Worm (Caenorhabditis elegans) whole organism, L2 larva: ENCODE results near the gene F54D8.6.
"Not testable (repeated sequence)": the region's sequence is repeated elsewhere in the genome, so short reads cannot be mapped to it uniquely, and the experiment has no call there.

ENCODE experiments used
- C34F6.9 ChIP-seq: fragments of 150-350 bp; optimal IDR thresholded peaks from 2 replicates; lab custom pipeline; 2014; ENCODE audit warnings: missing biosample characterization, missing genetic modification characterization
- F13H6.1 ChIP-seq: sonication (generic microtip); optimal IDR thresholded peaks from 2 replicates; lab custom pipeline; 2016; ENCODE audit warnings: missing genetic modification characterization, missing compliant biosample characterization
- R02D3.7 ChIP-seq: fragments of 150-350 bp; optimal IDR thresholded peaks from 2 replicates; lab custom pipeline; 2014; ENCODE audit warnings: missing biosample characterization, missing genetic modification characterization
- Y55F3AM.14 ChIP-seq: fragments of 200-800 bp; sonication (Bioruptor generic); optimal IDR thresholded peaks from 2 replicates; lab custom pipeline; 2018; ENCODE audit warnings: mild to moderate bottlenecking, missing genetic modification characterization, missing compliant biosample characterization
- ZK546.5 ChIP-seq: sonication (generic microtip); optimal IDR thresholded peaks from 2 replicates; lab custom pipeline; 2017; ENCODE audit warnings: missing biosample characterization, missing genetic modification characterization
- alr-1 ChIP-seq: fragments of 150-350 bp; optimal IDR thresholded peaks from 2 replicates; lab custom pipeline; 2014; ENCODE audit warnings: missing biosample characterization, missing genetic modification characterization
- aly-2 ChIP-seq: fragments of 150-350 bp; optimal IDR thresholded peaks from 2 replicates; lab custom pipeline; 2014; ENCODE audit warnings: missing biosample characterization, missing genetic modification characterization
- ama-1 ChIP-seq: fragments of 150-350 bp; optimal IDR thresholded peaks from 2 replicates; lab custom pipeline; 2018; ENCODE audit warnings: inconsistent platforms
- blmp-1 ChIP-seq: sonication (generic microtip); optimal IDR thresholded peaks from 2 replicates; lab custom pipeline; 2017; ENCODE audit warnings: missing genetic modification characterization, mild to moderate bottlenecking, missing compliant biosample characterization, antibody characterized with exemption, moderate library complexity; ENCODE audit not compliant: insufficient read depth
- ceh-16 ChIP-seq: fragments of 150-350 bp; optimal IDR thresholded peaks from 2 replicates; lab custom pipeline; 2014; ENCODE audit warnings: missing biosample characterization, missing genetic modification characterization
- ceh-82 ChIP-seq: fragments of 150-350 bp; optimal IDR thresholded peaks from 2 replicates; lab custom pipeline; 2014; ENCODE audit warnings: missing biosample characterization, missing genetic modification characterization
- crh-2 ChIP-seq: sonication (generic microtip); optimal IDR thresholded peaks from 2 replicates; lab custom pipeline; 2017; ENCODE audit warnings: missing biosample characterization, missing genetic modification characterization
- dmd-4 ChIP-seq: sonication (generic microtip); optimal IDR thresholded peaks from 2 replicates; lab custom pipeline; 2017; ENCODE audit warnings: missing biosample characterization, missing genetic modification characterization
- egl-27 ChIP-seq: sonication (generic microtip); optimal IDR thresholded peaks from 3 replicates; lab custom pipeline; 2017; ENCODE audit warnings: missing biosample characterization, missing genetic modification reagents, missing genetic modification characterization
- elt-1 ChIP-seq: fragments of 150-350 bp; optimal IDR thresholded peaks from 2 replicates; lab custom pipeline; 2014; ENCODE audit warnings: missing biosample characterization, missing genetic modification characterization
- elt-3 ChIP-seq: sonication (generic microtip); optimal IDR thresholded peaks from 2 replicates; lab custom pipeline; 2017; ENCODE audit warnings: missing biosample characterization, missing genetic modification characterization
- fos-1 ChIP-seq: fragments of 150-350 bp; optimal IDR thresholded peaks from 2 replicates; lab custom pipeline; 2014; ENCODE audit warnings: missing biosample characterization, missing genetic modification characterization
- gmeb-1 ChIP-seq: fragments of 150-350 bp; optimal IDR thresholded peaks from 2 replicates; lab custom pipeline; 2014; ENCODE audit warnings: missing biosample characterization, missing genetic modification characterization
- lin-11 ChIP-seq: fragments of 150-350 bp; sonication (generic microtip); optimal IDR thresholded peaks from 2 replicates; lab custom pipeline; 2014; ENCODE audit warnings: missing biosample characterization, missing genetic modification characterization, inconsistent platforms, mixed read lengths
- lin-13 ChIP-seq: fragments of 150-350 bp; optimal IDR thresholded peaks from 2 replicates; lab custom pipeline; 2014; ENCODE audit warnings: missing biosample characterization, missing genetic modification reagents, missing genetic modification characterization
- lin-39 ChIP-seq: fragments of 150-350 bp; optimal IDR thresholded peaks from 2 replicates; lab custom pipeline; 2014; ENCODE audit warnings: missing biosample characterization, missing genetic modification reagents, missing genetic modification characterization
- lsy-2 ChIP-seq, 2 experiments: fragments of 150-350 bp in 1 of 2; sonication (generic microtip) in 1 of 2; optimal IDR thresholded peaks; 2 replicates each; lab custom pipeline; 2014 to 2017; ENCODE audit warnings: missing biosample characterization in 2 of 2, missing genetic modification characterization in 2 of 2
- mab-5 ChIP-seq: fragments of 150-350 bp; optimal IDR thresholded peaks from 2 replicates; lab custom pipeline; 2014; ENCODE audit warnings: missing biosample characterization, missing genetic modification characterization
- mbf-1 ChIP-seq: sonication (generic microtip); optimal IDR thresholded peaks from 2 replicates; lab custom pipeline; 2017; ENCODE audit warnings: missing biosample characterization, missing genetic modification characterization
- mdl-1 ChIP-seq, 2 experiments: fragments of 150-350 bp in 1 of 2; sonication (generic microtip) in 1 of 2; optimal IDR thresholded peaks; 2 replicates each; lab custom pipeline; 2017; ENCODE audit warnings: missing biosample characterization in 2 of 2, missing genetic modification characterization in 2 of 2
- nhr-10 ChIP-seq: sonication (generic microtip); optimal IDR thresholded peaks from 2 replicates; lab custom pipeline; 2017; ENCODE audit warnings: missing biosample characterization, missing genetic modification characterization
- nhr-11 ChIP-seq: fragments of 150-350 bp; optimal IDR thresholded peaks from 2 replicates; lab custom pipeline; 2014; ENCODE audit warnings: missing biosample characterization, missing genetic modification characterization
- nhr-12 ChIP-seq: fragments of 150-350 bp; optimal IDR thresholded peaks from 2 replicates; lab custom pipeline; 2014; ENCODE audit warnings: missing biosample characterization, missing genetic modification characterization
- nhr-129 ChIP-seq: fragments of 150-350 bp; optimal IDR thresholded peaks from 2 replicates; lab custom pipeline; 2014; ENCODE audit warnings: missing biosample characterization, missing genetic modification characterization
- nhr-21 ChIP-seq: fragments of 150-350 bp; optimal IDR thresholded peaks from 2 replicates; lab custom pipeline; 2014; ENCODE audit warnings: missing biosample characterization, missing genetic modification characterization
- nhr-23 ChIP-seq: fragments of 150-350 bp; optimal IDR thresholded peaks from 2 replicates; lab custom pipeline; 2014; ENCODE audit warnings: missing biosample characterization, missing genetic modification reagents, missing genetic modification characterization
- nhr-237 ChIP-seq: fragments of 150-350 bp; optimal IDR thresholded peaks from 2 replicates; lab custom pipeline; 2014; ENCODE audit warnings: missing biosample characterization, missing genetic modification characterization
- nhr-25 ChIP-seq: fragments of 150-350 bp; sonication (generic microtip); optimal IDR thresholded peaks from 3 replicates; lab custom pipeline; 2014; ENCODE audit warnings: missing biosample characterization, missing genetic modification characterization
- nhr-6 ChIP-seq: fragments of 150-350 bp; optimal IDR thresholded peaks from 2 replicates; lab custom pipeline; 2014; ENCODE audit warnings: missing biosample characterization, missing genetic modification characterization
- nhr-77 ChIP-seq: fragments of 150-350 bp; optimal IDR thresholded peaks from 2 replicates; lab custom pipeline; 2014; ENCODE audit warnings: missing biosample characterization, missing genetic modification characterization
- peb-1 ChIP-seq: fragments of 150-350 bp; optimal IDR thresholded peaks from 2 replicates; lab custom pipeline; 2014; ENCODE audit warnings: missing biosample characterization, missing genetic modification characterization
- sem-4 ChIP-seq: fragments of 150-350 bp; optimal IDR thresholded peaks from 2 replicates; lab custom pipeline; 2014; ENCODE audit warnings: missing biosample characterization, missing genetic modification reagents, missing genetic modification characterization
- skn-1 ChIP-seq: sonication (generic microtip); optimal IDR thresholded peaks from 2 replicates; lab custom pipeline; 2017; ENCODE audit warnings: missing biosample characterization, missing genetic modification characterization
- sma-3 ChIP-seq: sonication (generic microtip); optimal IDR thresholded peaks from 2 replicates; lab custom pipeline; 2016; ENCODE audit warnings: missing genetic modification reagents, missing genetic modification characterization, missing compliant biosample characterization
- sma-9 ChIP-seq, 2 experiments: fragments of 150-350 bp in 1 of 2; sonication (generic microtip) in 1 of 2; optimal IDR thresholded peaks; 2 replicates each; lab custom pipeline; 2014 to 2016; ENCODE audit warnings: missing genetic modification characterization in 2 of 2, mild to moderate bottlenecking in 1 of 2, missing biosample characterization in 1 of 2, missing compliant biosample characterization in 1 of 2, missing genetic modification reagents in 1 of 2, moderate library complexity in 1 of 2
- snpc-4 ChIP-seq: fragments of 150-350 bp; optimal IDR thresholded peaks from 2 replicates; lab custom pipeline; 2014; ENCODE audit warnings: missing biosample characterization, missing genetic modification characterization
- unc-39 ChIP-seq: fragments of 150-350 bp; optimal IDR thresholded peaks from 2 replicates; lab custom pipeline; 2014; ENCODE audit warnings: missing biosample characterization, missing genetic modification characterization
- unc-55 ChIP-seq: fragments of 150-350 bp; sonication (generic microtip); optimal IDR thresholded peaks from 3 replicates; lab custom pipeline; 2014; ENCODE audit warnings: missing biosample characterization, missing genetic modification reagents, missing genetic modification characterization
- unc-62 ChIP-seq: fragments of 150-350 bp; optimal IDR thresholded peaks from 2 replicates; lab custom pipeline; 2014; ENCODE audit warnings: missing biosample characterization, missing genetic modification reagents, missing genetic modification characterization
- zag-1 ChIP-seq: fragments of 150-350 bp; optimal IDR thresholded peaks from 2 replicates; lab custom pipeline; 2014; ENCODE audit warnings: missing biosample characterization, missing genetic modification characterization
- ztf-1 ChIP-seq: fragments of 200-800 bp; sonication (Bioruptor generic); conservative IDR thresholded peaks from 2 replicates; pipeline ENCODE4 v1.3.6; 2022; ENCODE audit warnings: missing genetic modification characterization, missing compliant biosample characterization
- ztf-11 ChIP-seq: sonication (generic microtip); optimal IDR thresholded peaks from 2 replicates; lab custom pipeline; 2017; ENCODE audit warnings: missing biosample characterization, missing genetic modification characterization
- ztf-4 ChIP-seq: fragments of 150-350 bp; optimal IDR thresholded peaks from 2 replicates; lab custom pipeline; 2014; ENCODE audit warnings: missing biosample characterization, missing genetic modification characterization

F54D8.6 gene

DNA sequence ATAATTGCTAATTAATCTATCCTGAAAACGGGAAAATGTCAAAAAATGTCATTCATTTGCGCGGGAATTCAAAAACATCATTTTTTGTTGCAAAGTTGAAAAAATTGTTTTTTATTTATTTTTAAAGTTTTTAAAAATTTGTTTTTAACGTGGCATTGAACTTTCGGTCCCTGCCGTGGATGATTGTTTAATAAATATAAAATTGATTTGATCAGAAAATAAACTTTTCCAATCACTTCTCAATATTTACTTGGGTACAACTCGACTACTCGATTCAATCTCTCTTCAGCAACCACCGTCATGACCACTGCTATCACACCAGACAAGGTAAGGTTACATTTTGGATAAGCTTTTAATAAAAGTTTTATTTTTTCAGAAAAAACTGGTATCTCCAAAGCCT is 40.4 kb upstream of the F54D8.6 start, which contains the start of gene C45G9.4:
TSS of gene C45G9.4 (plus strand) at position 301 of the 400 bp plus-strand sequence.
- not testable (repeated sequence) for TF ChIP-seq blmp-1, alr-1, unc-55

DNA sequence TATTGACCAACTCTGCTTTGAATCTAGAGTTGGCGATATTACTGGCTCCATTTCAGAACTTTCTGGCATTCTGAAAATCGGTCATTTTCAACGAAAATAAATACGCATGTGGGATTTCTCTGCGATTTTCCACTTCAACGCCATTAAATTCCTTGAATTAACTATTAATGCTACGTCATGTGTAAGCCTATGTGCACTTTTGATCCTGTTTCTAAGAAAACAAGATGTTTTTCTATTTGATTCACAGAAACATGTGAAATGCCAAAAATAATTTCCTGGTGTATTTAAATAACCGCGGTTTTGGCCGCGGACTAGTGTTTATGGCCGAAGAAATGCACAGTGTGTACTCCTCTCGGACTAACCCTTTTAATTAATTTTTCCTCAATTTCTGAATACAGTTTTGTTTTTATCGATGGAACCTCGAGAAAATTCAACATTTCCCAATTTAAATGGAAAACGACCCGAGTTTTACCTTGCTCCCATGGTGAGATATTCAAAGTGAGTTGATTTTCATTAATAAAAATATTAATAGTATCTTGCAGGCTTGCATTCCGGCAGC is 34.0 kb upstream of the F54D8.6 start, which contains the start of the genes C45G9.11 and C45G9.2:
TSS of gene C45G9.11 (minus strand) at position 51 of the 559 bp plus-strand sequence.
TSS of gene C45G9.2 (plus strand) at position 392 of the 559 bp plus-strand sequence.
- TF ChIP-seq nhr-6 (tag; lab: Kevin White, UChicago) (peak; percentile 52), ceh-16 (tag; lab: Kevin White, UChicago) (no peak), mdl-1 (tag; optimal IDR thresholded peaks at IDR 0.05; lab: Kevin White, UChicago) (no peak), ama-1 (lab: Kevin White, UChicago) (no peak), nhr-12 (tag; lab: Kevin White, UChicago) (no peak), F13H6.1 (tag; lab: Kevin White, UChicago) (peak; percentile 73), R02D3.7 (peak; percentile 11), nhr-77 (tag; lab: Kevin White, UChicago) (no peak), blmp-1 (no peak), lin-11 (tag; lab: Kevin White, UChicago) (peak; percentile 11), nhr-11 (tag; lab: Kevin White, UChicago) (no peak), skn-1 (tag; lab: Kevin White, UChicago) (no peak), lin-13 (GFP tag; lab: Kevin White, UChicago) (peak; percentile 74), mab-5 (tag; lab: Kevin White, UChicago) (peak; percentile 52), nhr-10 (tag; lab: Kevin White, UChicago) (no peak), nhr-21 (no peak), crh-2 (tag; lab: Kevin White, UChicago) (peak; percentile 43), C34F6.9 (tag; lab: Kevin White, UChicago) (peak; percentile 75), lin-39 (tag; lab: Kevin White, UChicago) (no peak), unc-62 (GFP tag; lab: Kevin White, UChicago) (no peak), sma-9 (GFP tag; optimal IDR thresholded peaks at IDR 0.05; lab: Kevin White, UChicago) (peak; percentile 88), sma-9 (tag; optimal IDR thresholded peaks at IDR 0.05; lab: Kevin White, UChicago) (no peak), nhr-23 (tag; lab: Kevin White, UChicago) (no peak), ceh-82 (tag; lab: Kevin White, UChicago) (no peak), aly-2 (no peak), ztf-11 (tag; lab: Kevin White, UChicago) (no peak), unc-39 (tag; lab: Kevin White, UChicago) (no peak), gmeb-1 (tag; lab: Kevin White, UChicago) (peak; percentile 94), fos-1 (tag; lab: Kevin White, UChicago) (no peak), ztf-4 (tag; lab: Kevin White, UChicago) (peak; percentile 43), dmd-4 (no peak), alr-1 (no peak), nhr-25 (tag; lab: Kevin White, UChicago) (no peak), unc-55 (peak; percentile 81), sma-3 (peak; percentile 83), snpc-4 (tag; lab: Kevin White, UChicago) (peak; percentile 42), Y55F3AM.14 (GFP tag; lab: Kevin White, UChicago) (no peak), nhr-237 (tag; lab: Kevin White, UChicago) (no peak), ZK546.5 (tag; lab: Kevin White, UChicago) (no peak), zag-1 (tag; lab: Kevin White, UChicago) (no peak), elt-3 (no peak), ztf-1 (GFP tag; lab: Robert Waterston, UW) (no peak), peb-1 (tag; lab: Kevin White, UChicago) (no peak), egl-27 (tag; lab: Kevin White, UChicago) (no peak), nhr-129 (tag; lab: Kevin White, UChicago) (peak; percentile 20), mbf-1 (tag; lab: Kevin White, UChicago) (no peak), sem-4 (tag; lab: Kevin White, UChicago) (no peak), elt-1 (tag; lab: Kevin White, UChicago) (no peak), lsy-2 (tag; optimal IDR thresholded peaks at IDR 0.05; lab: Kevin White, UChicago) (peak; percentile 71 to 85)
